Fruit fly (Drosophila melanogaster): Measurements from ENCODE around the gene CG42852.

The CG42852 gene

DNA sequence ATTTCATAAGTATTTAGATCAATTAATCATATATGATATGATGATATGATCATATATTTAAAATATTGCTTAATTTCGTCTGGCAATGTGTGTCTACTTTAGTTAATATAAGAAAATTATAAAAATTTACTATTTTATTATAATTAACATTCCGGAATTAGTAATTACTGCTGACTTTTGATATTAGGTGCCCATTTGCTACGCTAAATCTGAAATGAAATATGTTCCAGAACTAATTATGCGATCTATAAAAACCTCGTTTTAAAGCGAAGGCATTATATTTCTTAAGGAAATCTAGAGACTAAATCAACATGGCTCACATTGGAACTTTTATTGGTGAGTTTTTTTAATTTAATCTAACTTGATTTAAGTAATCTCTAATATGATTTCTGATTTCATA is at the start of gene CG42852:
Gene CG42852, plus strand, starts transcription at position 301 of the 400 bp plus-strand sequence.
- TF ChIP-seq CG3032 (tag; optimal IDR thresholded peaks at IDR 0.05), result no peak
- TF ChIP-seq CG6792 (GFP tag; optimal IDR thresholded peaks at IDR 0.05), result no peak
- no peak for TF ChIP-seq CG6854 (GFP tag; optimal IDR thresholded peaks at IDR 0.05)
- TF ChIP-seq acj6 (GFP tag; optimal IDR thresholded peaks at IDR 0.05), result no peak
- TF ChIP-seq CG4318 (GFP tag; optimal IDR thresholded peaks at IDR 0.05), result no peak
- no peak for TF ChIP-seq eg (GFP tag; IDR thresholded peaks at IDR 0.05)
- TF ChIP-seq Sox15 (GFP tag; optimal IDR thresholded peaks at IDR 0.05), result no peak
- no peak for TF ChIP-seq CG34406 (GFP tag; optimal IDR thresholded peaks at IDR 0.05)
- no peak for TF ChIP-seq CG31627 (GFP tag; optimal IDR thresholded peaks at IDR 0.05)
- no peak for TF ChIP-seq CG11294 (GFP tag; IDR thresholded peaks at IDR 0.05)
- TF ChIP-seq CG6808 (GFP tag; optimal IDR thresholded peaks at IDR 0.05), result no peak

DNA sequence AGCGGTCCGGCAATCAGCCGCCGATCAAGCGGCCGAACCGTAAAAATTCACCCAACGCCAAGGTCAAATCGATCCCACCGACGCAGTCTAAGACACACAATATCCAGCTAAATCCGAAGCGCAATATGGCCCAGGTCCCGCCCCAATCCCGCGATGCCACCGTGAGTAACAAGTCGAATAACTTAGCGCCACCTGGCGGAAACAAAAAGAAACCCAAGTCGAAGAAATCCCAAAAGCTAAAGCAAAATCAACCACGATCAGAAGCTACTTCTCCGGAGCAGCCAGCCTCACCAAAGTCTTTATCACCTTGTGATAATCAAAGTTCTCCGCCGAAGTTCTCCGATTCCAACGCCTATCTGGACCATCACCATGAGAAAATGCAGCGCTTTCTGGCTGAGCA is 49.7 kb upstream of the CG42852 start:
- TF ChIP-seq Gug (GFP tag; IDR thresholded peaks at IDR 0.05) (no peak), esn (GFP tag; optimal IDR thresholded peaks at IDR 0.05) (no peak), CG16779 (tag; optimal IDR thresholded peaks at IDR 0.05) (no peak)

DNA sequence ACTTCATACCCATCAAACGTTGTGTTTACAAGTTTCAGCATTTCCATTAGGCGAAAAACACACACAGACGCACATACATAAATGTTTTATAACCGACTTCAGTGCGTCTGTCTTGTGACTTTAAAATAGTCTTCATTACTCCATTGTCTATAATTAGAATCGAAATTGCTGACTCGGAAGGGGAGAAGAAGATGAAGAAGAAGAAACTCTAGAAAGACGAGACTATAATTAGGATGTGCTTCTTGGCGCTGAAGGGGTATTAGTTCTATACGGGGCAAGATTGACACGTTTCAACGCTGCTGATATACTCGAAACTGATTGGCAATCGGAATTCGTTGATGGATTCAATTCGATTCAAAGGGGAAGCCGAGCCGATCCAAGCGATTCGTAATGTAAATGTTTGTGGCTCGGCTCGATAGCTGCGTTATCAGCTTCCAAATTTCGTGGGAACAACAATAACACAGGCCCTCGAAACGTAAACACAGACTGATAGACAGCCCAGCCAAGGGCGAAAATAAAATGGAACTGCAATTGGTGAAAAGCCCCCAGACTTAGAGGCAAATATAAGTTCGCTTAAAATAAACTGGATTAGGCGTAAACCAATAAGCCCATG is 46.4 kb upstream of the CG42852 start:
- TF ChIP-seq Smox (GFP tag; optimal IDR thresholded peaks at IDR 0.05) (no peak), CG4318 (GFP tag; optimal IDR thresholded peaks at IDR 0.05) (no peak), topi (GFP tag; optimal IDR thresholded peaks at IDR 0.05) (no peak), fd85E (GFP tag; optimal IDR thresholded peaks at IDR 0.05) (no peak), fkh (GFP tag; optimal IDR thresholded peaks at IDR 0.05) (peak; percentile 74), CG6808 (GFP tag; optimal IDR thresholded peaks at IDR 0.05) (no peak)

DNA sequence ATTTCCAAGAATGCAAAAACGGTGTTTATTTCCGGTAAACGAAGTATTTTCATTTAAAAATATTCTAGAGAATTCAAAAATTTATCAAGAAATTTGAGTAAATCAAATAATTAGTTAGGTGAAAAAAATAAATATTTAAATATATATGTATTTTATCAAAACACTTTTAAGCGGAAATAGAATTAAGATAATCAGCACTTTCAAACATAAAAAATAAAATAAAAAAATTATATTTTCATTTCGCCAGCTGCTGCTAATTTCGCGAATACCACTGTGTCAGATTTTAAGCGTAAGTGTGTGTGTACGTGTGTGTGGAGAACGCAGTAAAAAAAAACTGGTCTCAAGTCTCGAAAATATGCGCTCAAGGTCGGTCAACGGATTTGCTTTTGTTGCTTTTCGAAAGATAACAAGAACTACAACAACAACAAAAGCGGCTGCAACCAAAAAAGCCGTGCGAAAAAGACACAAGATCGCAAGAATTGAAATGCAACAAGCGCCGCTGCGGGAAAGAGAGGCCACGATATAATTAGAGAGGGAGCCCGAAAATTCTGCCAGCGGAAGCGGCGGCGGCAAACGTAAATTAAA is 45.5 kb upstream of the CG42852 start:
- TF ChIP-seq Eip93F (GFP tag; optimal IDR thresholded peaks at IDR 0.05) (peak; percentile 1), lz (GFP tag; optimal IDR thresholded peaks at IDR 0.05) (no peak), CG11902 (GFP tag; optimal IDR thresholded peaks at IDR 0.05) (no peak), Ets96B (tag; optimal IDR thresholded peaks at IDR 0.05) (no peak), CG3919 (GFP tag; optimal IDR thresholded peaks at IDR 0.05) (no peak), dsx (GFP tag; optimal IDR thresholded peaks at IDR 0.05; ENCODE audit: poor library complexity, severe bottlenecking) (no peak), acj6 (GFP tag; optimal IDR thresholded peaks at IDR 0.05) (peak; percentile 13), CG15336 (GFP tag; IDR thresholded peaks at IDR 0.05) (peak; percentile 34), CG4318 (GFP tag; optimal IDR thresholded peaks at IDR 0.05) (no peak), Ets21C (GFP tag; optimal IDR thresholded peaks at IDR 0.05) (no peak), CG10631 (GFP tag; optimal IDR thresholded peaks at IDR 0.05) (no peak), eg (GFP tag; IDR thresholded peaks at IDR 0.05) (peak; percentile 48; the same call in 2 of the 3 replicates), CG31627 (GFP tag; optimal IDR thresholded peaks at IDR 0.05) (no peak), CG6163 (GFP tag; IDR thresholded peaks at IDR 0.05) (peak; percentile 7; the same call in 1 of the 3 replicates), Sox15 (GFP tag; optimal IDR thresholded peaks at IDR 0.05) (no peak), Sox102F (GFP tag; optimal IDR thresholded peaks at IDR 0.05) (no peak), CG8119 (GFP tag; IDR thresholded peaks at IDR 0.05) (peak; percentile 25; the same call in 2 of the 3 replicates), esn (GFP tag; optimal IDR thresholded peaks at IDR 0.05) (no peak), CG6854 (GFP tag; optimal IDR thresholded peaks at IDR 0.05) (peak; percentile 82), ss (GFP tag; optimal IDR thresholded peaks at IDR 0.05) (no peak), CG32006 (GFP tag; optimal IDR thresholded peaks at IDR 0.05) (no peak), Eip78C (GFP tag) (peak; percentile 83), CG8632 (GFP tag; optimal IDR thresholded peaks at IDR 0.05) (peak; percentile 18), cyc (GFP tag; optimal IDR thresholded peaks at IDR 0.05) (no peak), Hr39 (GFP tag; optimal IDR thresholded peaks at IDR 0.05) (peak; percentile 45), spab (GFP tag; optimal IDR thresholded peaks at IDR 0.05) (no peak), CG10669 (GFP tag; optimal IDR thresholded peaks at IDR 0.05) (no peak), net (GFP tag; optimal IDR thresholded peaks at IDR 0.05) (no peak), CG11762 (GFP tag; optimal IDR thresholded peaks at IDR 0.05; ENCODE audit: insufficient read depth) (no peak), Lpt (GFP tag; optimal IDR thresholded peaks at IDR 0.05) (no peak), Sox14 (GFP tag; optimal IDR thresholded peaks at IDR 0.05) (no peak), Hr4 (GFP tag; optimal IDR thresholded peaks at IDR 0.05) (no peak), CG6808 (GFP tag; optimal IDR thresholded peaks at IDR 0.05) (no peak), CG7368 (GFP tag; optimal IDR thresholded peaks at IDR 0.05) (no peak), topi (GFP tag; optimal IDR thresholded peaks at IDR 0.05) (no peak)
